Comparison of ENCODE assay signal across 1 fruit fly cellular context in the genomic region with DNA sequence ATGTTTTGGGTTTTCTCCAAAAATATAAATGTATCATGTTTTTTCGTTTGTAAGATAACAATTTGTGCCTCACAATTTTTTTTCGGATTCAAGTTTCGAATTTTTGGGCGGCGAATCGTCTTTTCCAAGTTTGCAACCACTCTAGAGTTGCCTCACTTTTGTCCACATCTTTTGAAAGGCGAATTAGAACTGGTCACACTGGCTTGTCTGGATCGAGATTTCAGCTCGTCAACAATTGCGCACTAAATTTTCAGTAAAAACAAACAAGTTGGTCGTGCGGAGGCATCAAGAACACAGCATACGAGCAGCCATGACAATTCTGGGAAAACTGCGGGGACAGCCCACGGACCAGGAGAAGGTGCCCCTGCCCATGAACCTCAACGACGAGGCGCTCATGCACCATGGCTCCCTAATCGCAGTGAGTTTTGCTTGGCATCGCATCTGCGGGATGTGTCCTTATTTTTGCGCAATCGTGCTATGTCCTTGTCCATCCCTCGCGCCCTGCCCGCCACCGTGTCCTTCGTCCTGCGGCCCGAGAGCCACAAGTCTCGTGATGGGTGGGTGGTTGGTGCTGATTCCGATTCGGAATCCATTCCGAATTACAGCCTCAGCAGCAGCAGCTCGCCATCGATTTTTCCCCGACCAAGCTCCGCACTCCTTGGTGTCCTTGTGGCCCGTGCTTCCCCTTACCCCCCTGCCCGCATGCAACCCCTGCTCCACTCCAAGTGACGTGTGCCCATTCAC.
TF ChIP-seq lines count a peak whose summit lies in the region.

Gene CG3662, plus strand, starts transcription at position 48 of the 744 bp plus-strand sequence.

TF ChIP-seq in whole organism, embryonic, 481 proteins besides CTCF, POLR2A, EP300 and RAD21 (continued from another document and continues in another):
- TF ChIP-seq CG11398 (GFP tag; optimal IDR thresholded peaks at IDR 0.05; lab: Kevin White, UChicago) = no peak
- TF ChIP-seq Trl (optimal IDR thresholded peaks at IDR 0.05; lab: Kevin White, UChicago) = no peak
- no peak for TF ChIP-seq Trl (GFP tag; optimal IDR thresholded peaks at IDR 0.05; lab: Kevin White, UChicago)
- no peak for TF ChIP-seq tap (tag; optimal IDR thresholded peaks at IDR 0.05; lab: Kevin White, UChicago)
- TF ChIP-seq crc (GFP tag; optimal IDR thresholded peaks at IDR 0.05; lab: Kevin White, UChicago) = no peak
- TF ChIP-seq CG13123 (GFP tag; optimal IDR thresholded peaks at IDR 0.05; lab: Kevin White, UChicago) = no peak
- TF ChIP-seq CG10274 (GFP tag; optimal IDR thresholded peaks at IDR 0.05; lab: Kevin White, UChicago) = no peak
- no peak for TF ChIP-seq slbo (GFP tag; IDR thresholded peaks at IDR 0.05; lab: Robert Waterston, UW)
- no peak for TF ChIP-seq CG16813 (GFP tag; IDR thresholded peaks at IDR 0.05; lab: Robert Waterston, UW; ENCODE audit: partially characterized antibody)
- no peak for TF ChIP-seq unpg (GFP tag; optimal IDR thresholded peaks at IDR 0.05; lab: Kevin White, UChicago)
- TF ChIP-seq Spps (tag; optimal IDR thresholded peaks at IDR 0.05; lab: Kevin White, UChicago) = no peak
- no peak for TF ChIP-seq mirr (GFP tag; optimal IDR thresholded peaks at IDR 0.05; lab: Kevin White, UChicago)
- TF ChIP-seq eyg (GFP tag; optimal IDR thresholded peaks at IDR 0.05; lab: Kevin White, UChicago) = no peak
- TF ChIP-seq CG6175 (GFP tag; IDR thresholded peaks at IDR 0.05; lab: Robert Waterston, UW) = no peak
- no peak for TF ChIP-seq CG1647 (GFP tag; optimal IDR thresholded peaks at IDR 0.05; lab: Kevin White, UChicago)
- TF ChIP-seq CG2129 (GFP tag; IDR thresholded peaks at IDR 0.05; lab: Robert Waterston, UW; ENCODE audit: partially characterized antibody) = no peak
- no peak for TF ChIP-seq CG31388 (GFP tag; optimal IDR thresholded peaks at IDR 0.05; lab: Kevin White, UChicago)
- TF ChIP-seq dmrt99B (tag; optimal IDR thresholded peaks at IDR 0.05; lab: Kevin White, UChicago) = no peak
- TF ChIP-seq repo (GFP tag; optimal IDR thresholded peaks at IDR 0.05; lab: Kevin White, UChicago) = no peak
- TF ChIP-seq zf30C (GFP tag; optimal IDR thresholded peaks at IDR 0.05; lab: Kevin White, UChicago) = peak; percentile 4
- no peak for TF ChIP-seq rib (GFP tag; IDR thresholded peaks at IDR 0.05; lab: Robert Waterston, UW)
- no peak for TF ChIP-seq CG1024 (GFP tag; IDR thresholded peaks at IDR 0.05; lab: Robert Waterston, UW)
- TF ChIP-seq zfh1 (GFP tag; IDR thresholded peaks at IDR 0.05; lab: Robert Waterston, UW) = no peak
- TF ChIP-seq sima (GFP tag; optimal IDR thresholded peaks at IDR 0.05; lab: Kevin White, UChicago) = no peak
- no peak for TF ChIP-seq vfl (GFP tag; optimal IDR thresholded peaks at IDR 0.05; lab: Kevin White, UChicago)
- no peak for TF ChIP-seq pfk (GFP tag; optimal IDR thresholded peaks at IDR 0.05; lab: Kevin White, UChicago)
- no peak for TF ChIP-seq CG9932 (GFP tag; IDR thresholded peaks at IDR 0.05; lab: Robert Waterston, UW)
- no peak for TF ChIP-seq CG2875 (GFP tag; optimal IDR thresholded peaks at IDR 0.05; lab: Kevin White, UChicago)
- no peak for TF ChIP-seq Atf3 (GFP tag; optimal IDR thresholded peaks at IDR 0.05; lab: Kevin White, UChicago)
- TF ChIP-seq CG1529 (GFP tag; optimal IDR thresholded peaks at IDR 0.05; lab: Kevin White, UChicago) = no peak
- TF ChIP-seq unc-4 (GFP tag; IDR thresholded peaks at IDR 0.05; lab: Robert Waterston, UW; ENCODE audit: partially characterized antibody) = no peak
- TF ChIP-seq C15 (GFP tag; IDR thresholded peaks at IDR 0.05; lab: Robert Waterston, UW) = no peak
- peak; percentile 29 for TF ChIP-seq CG12299 (tag; optimal IDR thresholded peaks at IDR 0.05; lab: Kevin White, UChicago)
- TF ChIP-seq tup (GFP tag; optimal IDR thresholded peaks at IDR 0.05; lab: Kevin White, UChicago) = no peak
- TF ChIP-seq CkIIα-i1 (GFP tag; IDR thresholded peaks at IDR 0.05; lab: Robert Waterston, UW) = no peak
- TF ChIP-seq ewg (GFP tag; optimal IDR thresholded peaks at IDR 0.05; lab: Kevin White, UChicago) = peak; percentile 94
- TF ChIP-seq hbn (GFP tag; IDR thresholded peaks at IDR 0.05; lab: Robert Waterston, UW; ENCODE audit: partially characterized antibody) = no peak
- TF ChIP-seq Six4 (GFP tag; optimal IDR thresholded peaks at IDR 0.05; lab: Kevin White, UChicago) = no peak
- peak; percentile 46 for TF ChIP-seq CG34376 (GFP tag; optimal IDR thresholded peaks at IDR 0.05; lab: Kevin White, UChicago)
- peak; percentile 88 for TF ChIP-seq Med (GFP tag; lab: Kevin White, UChicago)
- TF ChIP-seq CG1792 (GFP tag; optimal IDR thresholded peaks at IDR 0.05; lab: Kevin White, UChicago) = no peak
- no peak for TF ChIP-seq CG11247 (GFP tag; IDR thresholded peaks at IDR 0.05; lab: Robert Waterston, UW)
- no peak for TF ChIP-seq CG18011 (GFP tag; optimal IDR thresholded peaks at IDR 0.05; lab: Kevin White, UChicago)
- TF ChIP-seq Dfd (GFP tag; optimal IDR thresholded peaks at IDR 0.05; lab: Kevin White, UChicago) = no peak
- no peak for TF ChIP-seq pros (GFP tag; optimal IDR thresholded peaks at IDR 0.05; lab: Kevin White, UChicago)
- TF ChIP-seq tx (GFP tag; optimal IDR thresholded peaks at IDR 0.05; lab: Kevin White, UChicago) = no peak
- no peak for TF ChIP-seq peb (GFP tag; IDR thresholded peaks at IDR 0.05; lab: Robert Waterston, UW)
- 0 out of 2 replicates have a peak, but pooled peaks have one; percentile 9 for TF ChIP-seq ssp (GFP tag; IDR thresholded peaks at IDR 0.05; lab: Robert Waterston, UW)
- no peak for TF ChIP-seq Hey (tag; optimal IDR thresholded peaks at IDR 0.05; lab: Kevin White, UChicago)
- no peak for TF ChIP-seq CG14965 (GFP tag; optimal IDR thresholded peaks at IDR 0.05; lab: Kevin White, UChicago; ENCODE audit: borderline replicate concordance)
- no peak for TF ChIP-seq CG18476 (GFP tag; optimal IDR thresholded peaks at IDR 0.05; lab: Kevin White, UChicago)
- no peak for TF ChIP-seq Camta (GFP tag; optimal IDR thresholded peaks at IDR 0.05; lab: Kevin White, UChicago)
- no peak for TF ChIP-seq Dip2 (GFP tag; IDR thresholded peaks at IDR 0.05; lab: Robert Waterston, UW)
- TF ChIP-seq chn (GFP tag; optimal IDR thresholded peaks at IDR 0.05; lab: Kevin White, UChicago) = peak; percentile 17
- no peak for TF ChIP-seq GATAe (GFP tag; conservative IDR thresholded peaks at IDR 0.05; lab: Robert Waterston, UW)
- TF ChIP-seq CG5180 (GFP tag; optimal IDR thresholded peaks at IDR 0.05; lab: Kevin White, UChicago) = no peak
- no peak for TF ChIP-seq CG43689 (GFP tag; IDR thresholded peaks at IDR 0.05; lab: Robert Waterston, UW)
- TF ChIP-seq ara (GFP tag; IDR thresholded peaks at IDR 0.05; lab: Robert Waterston, UW) = no peak
- TF ChIP-seq CG3847 (GFP tag; IDR thresholded peaks at IDR 0.05; lab: Robert Waterston, UW) = peak; percentile 72
- no peak for TF ChIP-seq dmrt11E (tag; optimal IDR thresholded peaks at IDR 0.05; lab: Kevin White, UChicago)
- no peak for TF ChIP-seq wek (GFP tag; optimal IDR thresholded peaks at IDR 0.05; lab: Kevin White, UChicago)
- TF ChIP-seq CG17328 (GFP tag; IDR thresholded peaks at IDR 0.05; lab: Robert Waterston, UW) = no peak
- TF ChIP-seq CG15514 (GFP tag; optimal IDR thresholded peaks at IDR 0.05; lab: Kevin White, UChicago) = peak; percentile 87
- peak; percentile 73 for TF ChIP-seq pita (GFP tag; optimal IDR thresholded peaks at IDR 0.05; lab: Kevin White, UChicago)
- TF ChIP-seq zfh2 (GFP tag; optimal IDR thresholded peaks at IDR 0.05; lab: Kevin White, UChicago) = no peak
- TF ChIP-seq Hmr (GFP tag; optimal IDR thresholded peaks at IDR 0.05; lab: Kevin White, UChicago) = peak; percentile 47
- no peak for TF ChIP-seq CG7357 (GFP tag; IDR thresholded peaks at IDR 0.05; lab: Robert Waterston, UW)
- no peak for TF ChIP-seq CG1832 (GFP tag; optimal IDR thresholded peaks at IDR 0.05; lab: Kevin White, UChicago)
- no peak for TF ChIP-seq CG8478 (optimal IDR thresholded peaks at IDR 0.05; lab: Kevin White, UChicago)
- no peak for TF ChIP-seq Nf-YB (GFP tag; optimal IDR thresholded peaks at IDR 0.05; lab: Kevin White, UChicago)
- no peak for TF ChIP-seq CG15269 (tag; optimal IDR thresholded peaks at IDR 0.05; lab: Kevin White, UChicago)
- no peak for TF ChIP-seq prd (optimal IDR thresholded peaks at IDR 0.05; lab: Kevin White, UChicago)
- TF ChIP-seq prd (GFP tag; IDR thresholded peaks at IDR 0.05; lab: Robert Waterston, UW) = no peak
- TF ChIP-seq CG8388 (GFP tag; optimal IDR thresholded peaks at IDR 0.05; lab: Kevin White, UChicago) = no peak
- TF ChIP-seq chm (GFP tag; IDR thresholded peaks at IDR 0.05; lab: Robert Waterston, UW) = 0 out of 2 replicates have a peak, but pooled peaks have one; percentile 46
- no peak for TF ChIP-seq org-1 (GFP tag; optimal IDR thresholded peaks at IDR 0.05; lab: Kevin White, UChicago)
- TF ChIP-seq pb (GFP tag; optimal IDR thresholded peaks at IDR 0.05; lab: Kevin White, UChicago) = no peak
- peak; percentile 95 for TF ChIP-seq pzg (GFP tag; optimal IDR thresholded peaks at IDR 0.05; lab: Kevin White, UChicago)
- no peak for TF ChIP-seq Max (GFP tag; optimal IDR thresholded peaks at IDR 0.05; lab: Kevin White, UChicago)
- TF ChIP-seq ato (GFP tag; IDR thresholded peaks at IDR 0.05; lab: Robert Waterston, UW; ENCODE audit: partially characterized antibody) = peak; percentile 40
- TF ChIP-seq corto (GFP tag; optimal IDR thresholded peaks at IDR 0.05; lab: Kevin White, UChicago) = no peak
- peak; percentile 46; the same call in 1 of the 2 replicates for TF ChIP-seq amos (GFP tag; IDR thresholded peaks at IDR 0.05; lab: Robert Waterston, UW; ENCODE audit: partially characterized antibody)
- no peak for TF ChIP-seq Optix (GFP tag; IDR thresholded peaks at IDR 0.05; lab: Robert Waterston, UW)
- no peak for TF ChIP-seq CG31441 (GFP tag; IDR thresholded peaks at IDR 0.05; lab: Robert Waterston, UW)
- no peak for TF ChIP-seq NK7.1 (GFP tag; optimal IDR thresholded peaks at IDR 0.05; lab: Kevin White, UChicago)
- no peak for TF ChIP-seq CG10431 (GFP tag; optimal IDR thresholded peaks at IDR 0.05; lab: Kevin White, UChicago)
- no peak for TF ChIP-seq klu (GFP tag; IDR thresholded peaks at IDR 0.05; lab: Robert Waterston, UW)
- TF ChIP-seq CG3281 (GFP tag; optimal IDR thresholded peaks at IDR 0.05; lab: Kevin White, UChicago) = no peak
- no peak for TF ChIP-seq Hmx (GFP tag; optimal IDR thresholded peaks at IDR 0.05; lab: Kevin White, UChicago)
- TF ChIP-seq CG10654 (GFP tag; optimal IDR thresholded peaks at IDR 0.05; lab: Kevin White, UChicago) = no peak
- peak; percentile 40; the same call in 1 of the 3 replicates for TF ChIP-seq knrl (GFP tag; IDR thresholded peaks at IDR 0.05; lab: Robert Waterston, UW; ENCODE audit: partially characterized antibody)
- TF ChIP-seq pan (optimal IDR thresholded peaks at IDR 0.05; lab: Kevin White, UChicago) = no peak
- peak in 1 of 2 experiments; percentile 25 for TF ChIP-seq pan (GFP tag; optimal IDR thresholded peaks at IDR 0.05 in 1 of 2, IDR thresholded peaks at IDR 0.05 in 1 of 2)
- no peak for TF ChIP-seq CG12219 (GFP tag; optimal IDR thresholded peaks at IDR 0.05; lab: Kevin White, UChicago)
- no peak for TF ChIP-seq Sox100B (GFP tag; optimal IDR thresholded peaks at IDR 0.05; lab: Kevin White, UChicago)
- TF ChIP-seq NfI (GFP tag; optimal IDR thresholded peaks at IDR 0.05; lab: Kevin White, UChicago) = peak; percentile 8
- no peak for TF ChIP-seq trh (GFP tag; optimal IDR thresholded peaks at IDR 0.05; lab: Kevin White, UChicago)
- no peak for TF ChIP-seq tll (GFP tag; optimal IDR thresholded peaks at IDR 0.05; lab: Kevin White, UChicago)
- TF ChIP-seq CG9817 (tag; optimal IDR thresholded peaks at IDR 0.05; lab: Kevin White, UChicago) = no peak
- peak; percentile 99 for TF ChIP-seq E2f2 (GFP tag; IDR thresholded peaks at IDR 0.05; lab: Robert Waterston, UW)
- TF ChIP-seq sqz (GFP tag; optimal IDR thresholded peaks at IDR 0.05; lab: Kevin White, UChicago) = no peak
- TF ChIP-seq CG6654 (GFP tag; optimal IDR thresholded peaks at IDR 0.05; lab: Kevin White, UChicago) = no peak
- TF ChIP-seq ro (GFP tag; IDR thresholded peaks at IDR 0.05; lab: Robert Waterston, UW) = no peak
- no peak for TF ChIP-seq sd (tag; optimal IDR thresholded peaks at IDR 0.05; lab: Kevin White, UChicago)
- TF ChIP-seq trem (tag; optimal IDR thresholded peaks at IDR 0.05; lab: Kevin White, UChicago) = peak; percentile 76
- TF ChIP-seq CG1603 (tag; optimal IDR thresholded peaks at IDR 0.05; lab: Kevin White, UChicago) = peak; percentile 81
- TF ChIP-seq fd64A (GFP tag; optimal IDR thresholded peaks at IDR 0.05; lab: Kevin White, UChicago) = no peak
- TF ChIP-seq CG4707 (GFP tag; optimal IDR thresholded peaks at IDR 0.05; lab: Kevin White, UChicago) = no peak
- no peak for TF ChIP-seq Antp (GFP tag; optimal IDR thresholded peaks at IDR 0.05; lab: Kevin White, UChicago)
- no peak for TF ChIP-seq Doc2 (GFP tag; IDR thresholded peaks at IDR 0.05; lab: Robert Waterston, UW)
- peak; percentile 22 for TF ChIP-seq B-H2 (GFP tag; optimal IDR thresholded peaks at IDR 0.05; lab: Kevin White, UChicago)
- TF ChIP-seq Tbp (GFP tag; optimal IDR thresholded peaks at IDR 0.05; lab: Kevin White, UChicago) = no peak
- no peak for TF ChIP-seq aop (GFP tag; IDR thresholded peaks at IDR 0.05; lab: Robert Waterston, UW)
- no peak for TF ChIP-seq CG7963 (GFP tag; IDR thresholded peaks at IDR 0.05; lab: Robert Waterston, UW; ENCODE audit: partially characterized antibody)
- TF ChIP-seq cwo (GFP tag; optimal IDR thresholded peaks at IDR 0.05; lab: Kevin White, UChicago) = peak; percentile 67
- no peak for TF ChIP-seq ERR (GFP tag; optimal IDR thresholded peaks at IDR 0.05; lab: Kevin White, UChicago)
- TF ChIP-seq CG16863 (GFP tag; optimal IDR thresholded peaks at IDR 0.05; lab: Kevin White, UChicago) = no peak
- no peak for TF ChIP-seq CG7928 (GFP tag; optimal IDR thresholded peaks at IDR 0.05; lab: Kevin White, UChicago)
- peak; percentile 33; the same call in 1 of the 2 replicates for TF ChIP-seq bbx (GFP tag; IDR thresholded peaks at IDR 0.05; lab: Robert Waterston, UW; ENCODE audit: partially characterized antibody)
- TF ChIP-seq Lhr (GFP tag; optimal IDR thresholded peaks at IDR 0.05; lab: Kevin White, UChicago) = peak; percentile 69
- no peak for TF ChIP-seq CHES-1-like (GFP tag; optimal IDR thresholded peaks at IDR 0.05; lab: Kevin White, UChicago)
- TF ChIP-seq da (GFP tag; optimal IDR thresholded peaks at IDR 0.05; lab: Kevin White, UChicago) = no peak
- no peak for TF ChIP-seq cato (GFP tag; optimal IDR thresholded peaks at IDR 0.05; lab: Kevin White, UChicago; ENCODE audit: borderline replicate concordance)
- no peak for TF ChIP-seq BtbVII (GFP tag; optimal IDR thresholded peaks at IDR 0.05; lab: Kevin White, UChicago)
- TF ChIP-seq MESR4 (GFP tag; optimal IDR thresholded peaks at IDR 0.05; lab: Kevin White, UChicago) = peak; percentile 97
- no peak for TF ChIP-seq CG2199 (GFP tag; IDR thresholded peaks at IDR 0.05; lab: Robert Waterston, UW)
- TF ChIP-seq CG4854 (GFP tag; optimal IDR thresholded peaks at IDR 0.05; lab: Kevin White, UChicago) = no peak
